Worm (Caenorhabditis elegans) whole organism, late embryonic: ENCODE measurements around the gene npp-22.

ENCODE experiments used
- ceh-9 ChIP-seq: sonication (generic microtip); optimal IDR thresholded peaks from 2 replicates; lab custom pipeline; 2016; ENCODE audit warnings: mild to moderate bottlenecking, missing genetic modification characterization, inconsistent platforms, missing compliant biosample characterization
- ets-4 ChIP-seq: sonication (generic microtip); optimal IDR thresholded peaks from 2 replicates; lab custom pipeline; 2016; ENCODE audit warnings: missing genetic modification characterization, missing compliant biosample characterization
- lim-6 ChIP-seq: sonication (generic microtip); optimal IDR thresholded peaks from 2 replicates; lab custom pipeline; 2016; ENCODE audit warnings: missing genetic modification characterization, missing compliant biosample characterization
- unc-3 ChIP-seq, 2 experiments: fragments of 200-800 bp in 1 of 2; sonication (Bioruptor generic) in 1 of 2; sonication (generic microtip) in 1 of 2; conservative IDR thresholded peaks in 1 of 2; optimal IDR thresholded peaks in 1 of 2; 2 replicates each; pipeline versions ENCODE4 v1.3.6 to Lab custom; 2016 to 2022; ENCODE audit warnings: missing compliant biosample characterization in 2 of 2, missing genetic modification characterization in 2 of 2, missing genetic modification reagents in 1 of 2

DNA sequence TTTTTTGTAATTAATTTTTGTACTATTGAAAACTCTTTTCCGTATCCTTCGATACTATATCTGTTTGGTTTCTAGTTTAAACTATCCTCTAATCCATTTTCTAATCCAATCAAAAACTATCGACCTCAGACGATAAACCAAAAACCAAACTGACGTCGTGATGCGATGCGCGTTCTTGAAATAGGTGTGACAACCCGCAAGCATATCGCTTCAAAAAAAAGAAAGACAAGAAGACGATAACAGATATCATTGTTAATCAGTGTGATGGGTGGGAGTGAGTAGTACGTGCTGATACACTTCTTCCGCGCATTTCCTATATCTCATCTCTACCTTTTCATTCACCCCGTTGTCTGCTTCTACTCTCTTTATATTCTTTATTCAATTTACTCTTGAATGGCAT lies 6.5 kb upstream of the npp-22 start, which contains the start of gene T04F3.1:
- TF ChIP-seq unc-3 (GFP tag; conservative IDR thresholded peaks at IDR 0.05; lab: Robert Waterston, UW) (no peak), unc-3 (tag; optimal IDR thresholded peaks at IDR 0.05; lab: Kevin White, UChicago) (no peak), lim-6 (tag; lab: Kevin White, UChicago) (no peak), ceh-9 (tag; lab: Kevin White, UChicago) (no peak), ets-4 (no peak)
